Worm (Caenorhabditis elegans) whole organism, L4/young adult: ENCODE results near the gene Y47G7B.2.

Experiments
- W03F9.2 ChIP-seq: fragments of 150-350 bp; optimal IDR thresholded peaks from 2 replicates; lab custom pipeline; 2014; ENCODE audit warnings: missing biosample characterization, missing genetic modification characterization
- him-1 ChIP-seq: sonication (generic microtip); optimal IDR thresholded peaks from 2 replicates; lab custom pipeline; 2016; ENCODE audit warnings: missing genotype, missing genetic modification reagents, missing genetic modification characterization, missing compliant biosample characterization

DNA sequence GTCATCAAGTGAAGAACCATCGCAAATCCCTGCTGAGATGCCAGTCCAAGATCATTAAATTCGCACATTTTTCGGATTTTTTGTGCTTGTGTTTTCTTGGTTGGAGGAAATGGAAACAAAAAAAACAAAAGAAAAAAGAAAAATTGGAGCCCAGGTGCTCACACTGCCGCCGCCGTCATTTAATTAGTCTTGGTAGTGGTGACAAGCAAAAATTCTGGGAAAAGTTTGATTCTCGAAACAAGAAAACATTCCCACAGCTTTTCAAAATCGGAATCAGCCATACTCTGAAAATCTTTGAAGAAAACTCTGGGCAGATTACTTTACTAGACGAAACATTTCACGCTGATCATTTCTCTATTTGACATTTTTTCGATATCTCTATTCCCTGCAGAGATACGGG is 2.6 kb downstream of the Y47G7B.2 start, which contains the start of gene srh-128:
- TF ChIP-seq him-1 (tag; lab: Kevin White, UChicago) (no peak), W03F9.2 (tag; lab: Kevin White, UChicago) (no peak)
